Worm (Caenorhabditis elegans): ENCODE measurements around the gene fipr-29.

DNA sequence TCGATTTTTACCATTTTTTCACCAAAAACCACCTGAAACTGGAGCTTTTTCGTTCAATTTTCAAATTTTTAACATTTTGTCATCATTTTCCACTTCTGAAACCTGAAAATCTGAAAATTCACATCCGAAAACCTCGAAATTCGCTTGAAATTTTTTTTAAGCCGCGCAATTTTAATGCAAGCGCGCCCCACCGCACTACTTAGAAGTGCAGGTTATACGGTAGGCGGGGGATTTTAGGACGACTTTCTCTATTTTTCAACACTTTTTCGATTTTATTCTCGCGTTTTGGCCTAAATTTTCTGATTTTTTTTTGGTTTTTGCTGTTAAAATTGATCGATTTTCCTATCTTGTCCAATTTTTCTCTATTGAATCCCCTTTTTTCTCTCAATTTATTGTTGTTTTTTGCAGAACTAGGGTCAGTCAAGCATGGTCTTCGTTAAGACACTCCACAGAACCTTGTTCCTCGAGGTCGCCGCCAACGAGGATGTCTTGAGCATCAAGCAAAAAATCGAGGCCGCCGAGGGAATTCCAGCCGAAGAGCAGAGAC is 7.8 kb upstream of the fipr-29 start, which contains the start of gene ubl-1:
- TF ChIP-seq dao-5 (tag; optimal IDR thresholded peaks at IDR 0.05) (no peak), him-1 (tag; optimal IDR thresholded peaks at IDR 0.05) (peak; percentile 26), W03F9.2 (tag; optimal IDR thresholded peaks at IDR 0.05) (peak; percentile 87)
